Fruit fly (Drosophila melanogaster): Measurements from ENCODE around the gene Sec71.
A peak's percentile ranks its signal among the peaks of the same experiment; 100 is the strongest.

Gene Sec71

dm6 chr2L:13839744-13840151 lies 46.4 kb downstream of the Sec71 start (continued):
- TF ChIP-seq CG14050 (GFP tag; IDR thresholded peaks at IDR 0.05): peak; percentile 83
- TF ChIP-seq trem (tag; optimal IDR thresholded peaks at IDR 0.05): peak; percentile 69
- TF ChIP-seq vfl (GFP tag; optimal IDR thresholded peaks at IDR 0.05): peak; percentile 13
- TF ChIP-seq Opbp (GFP tag; IDR thresholded peaks at IDR 0.05; ENCODE audit: partially characterized antibody): no peak
- peak; percentile 62 for TF ChIP-seq Dad (GFP tag; optimal IDR thresholded peaks at IDR 0.05)
- TF ChIP-seq ro (GFP tag; IDR thresholded peaks at IDR 0.05): 0 out of 2 replicates have a peak, but pooled peaks have one; percentile 24
- peak; percentile 83 for TF ChIP-seq en (GFP tag; optimal IDR thresholded peaks at IDR 0.05)
- peak; percentile 74 for TF ChIP-seq danr (GFP tag; IDR thresholded peaks at IDR 0.05)
- TF ChIP-seq scrt (GFP tag; optimal IDR thresholded peaks at IDR 0.05): peak; percentile 53
- peak; percentile 79 for TF ChIP-seq Meics (GFP tag; optimal IDR thresholded peaks at IDR 0.05)
- TF ChIP-seq gem (tag; optimal IDR thresholded peaks at IDR 0.05): peak; percentile 92
- peak; percentile 82 for TF ChIP-seq CG18619 (GFP tag; optimal IDR thresholded peaks at IDR 0.05)
- TF ChIP-seq CG2199 (GFP tag; IDR thresholded peaks at IDR 0.05): peak; percentile 74; the same call in 1 of the 3 replicates
- TF ChIP-seq HLHmδ (GFP tag; optimal IDR thresholded peaks at IDR 0.05): no peak
- peak; percentile 84 for TF ChIP-seq odd (GFP tag; optimal IDR thresholded peaks at IDR 0.05)
- peak; percentile 95 for TF ChIP-seq CG11504 (tag; optimal IDR thresholded peaks at IDR 0.05)
- TF ChIP-seq Gsc (GFP tag; IDR thresholded peaks at IDR 0.05): no peak
- no peak for TF ChIP-seq nerfin-2 (GFP tag; IDR thresholded peaks at IDR 0.05; ENCODE audit: partially characterized antibody)
- TF ChIP-seq CG7372 (GFP tag; IDR thresholded peaks at IDR 0.05): 0 out of 2 replicates have a peak, but pooled peaks have one; percentile 22
- TF ChIP-seq twi (tag; optimal IDR thresholded peaks at IDR 0.05): peak; percentile 82
- peak; percentile 94 for TF ChIP-seq CoRest (tag; optimal IDR thresholded peaks at IDR 0.05)
- peak; percentile 40 for TF ChIP-seq ems (GFP tag; optimal IDR thresholded peaks at IDR 0.05)
- peak; percentile 52 for TF ChIP-seq maf-S (GFP tag; optimal IDR thresholded peaks at IDR 0.05)
- TF ChIP-seq zf30C (GFP tag; optimal IDR thresholded peaks at IDR 0.05): peak; percentile 18
- peak; percentile 90 for TF ChIP-seq Sox102F (GFP tag; optimal IDR thresholded peaks at IDR 0.05)
- no peak for TF ChIP-seq fd64A (GFP tag; optimal IDR thresholded peaks at IDR 0.05)
- peak; percentile 67; the same call in 2 of the 3 replicates for TF ChIP-seq otp (GFP tag; IDR thresholded peaks at IDR 0.05)
- TF ChIP-seq CG2202 (tag; optimal IDR thresholded peaks at IDR 0.05): peak; percentile 59
- TF ChIP-seq Drgx (GFP tag; IDR thresholded peaks at IDR 0.05): peak; percentile 85; the same call in 1 of the 2 replicates
- 0 out of 3 replicates have a peak, but pooled peaks have one; percentile 37 for TF ChIP-seq zfh1 (GFP tag; IDR thresholded peaks at IDR 0.05)
- TF ChIP-seq esg (GFP tag; conservative IDR thresholded peaks at IDR 0.05): peak; percentile 86
- TF ChIP-seq CG30403 (GFP tag; optimal IDR thresholded peaks at IDR 0.05): peak; percentile 92
- no peak for TF ChIP-seq Sin3A (optimal IDR thresholded peaks at IDR 0.05)
- TF ChIP-seq chinmo (GFP tag; IDR thresholded peaks at IDR 0.05; ENCODE audit: partially characterized antibody): 0 out of 4 replicates have a peak, but pooled peaks have one; percentile 14
- peak; percentile 48; the same call in 1 of the 2 replicates for TF ChIP-seq CG11085 (GFP tag; IDR thresholded peaks at IDR 0.05)
- TF ChIP-seq CG5180 (GFP tag; optimal IDR thresholded peaks at IDR 0.05): peak; percentile 59
- peak; percentile 95 for TF ChIP-seq Ets65A (GFP tag)
- TF ChIP-seq CG10147 (GFP tag; optimal IDR thresholded peaks at IDR 0.05): peak; percentile 90
- peak; percentile 53; the same call in 1 of the 3 replicates for TF ChIP-seq gce (GFP tag; IDR thresholded peaks at IDR 0.05)
- peak; percentile 72 for TF ChIP-seq CG14441 (GFP tag; IDR thresholded peaks at IDR 0.05)
- TF ChIP-seq pb (GFP tag; optimal IDR thresholded peaks at IDR 0.05): peak; percentile 18
- peak; percentile 62 for TF ChIP-seq NK7.1 (GFP tag; optimal IDR thresholded peaks at IDR 0.05)
- TF ChIP-seq HLH3B (GFP tag; IDR thresholded peaks at IDR 0.05): peak; percentile 84
- TF ChIP-seq CG13894 (tag; optimal IDR thresholded peaks at IDR 0.05): no peak
- TF ChIP-seq knrl (GFP tag; IDR thresholded peaks at IDR 0.05; ENCODE audit: partially characterized antibody): no peak
- TF ChIP-seq lbe (GFP tag; optimal IDR thresholded peaks at IDR 0.05): peak; percentile 81
- TF ChIP-seq CG15269 (tag; optimal IDR thresholded peaks at IDR 0.05): peak; percentile 84
- TF ChIP-seq CG4328 (GFP tag; optimal IDR thresholded peaks at IDR 0.05): peak; percentile 43
- no peak for TF ChIP-seq CG15073 (GFP tag; optimal IDR thresholded peaks at IDR 0.05)
- peak; percentile 85 for TF ChIP-seq CG1647 (GFP tag; optimal IDR thresholded peaks at IDR 0.05)
- no peak for TF ChIP-seq dan (GFP tag; IDR thresholded peaks at IDR 0.05)

All from whole organism, embryonic.